Fruit fly (Drosophila melanogaster) whole organism, embryonic: ENCODE results near the gene CG9919.

ENCODE experiments used
- BEAF-32 ChIP-seq: fragments of 200-800 bp; sonication (Bioruptor generic); optimal IDR thresholded peaks from 3 replicates; lab custom pipeline; 2017; ENCODE audit warnings: missing biosample characterization, missing genetic modification characterization, mild to moderate bottlenecking, moderate library complexity, missing genetic modification reagents
- C15 ChIP-seq: fragments of 200-800 bp; sonication (Bioruptor generic); IDR thresholded peaks from 3 replicates; pipeline ENCODE4 v1.3.6; 2022; ENCODE audit warnings: missing biosample characterization, missing genetic modification characterization
- CG1024 ChIP-seq: fragments of 200-800 bp; sonication (Bioruptor generic); IDR thresholded peaks from 2 replicates; pipeline ENCODE4 v1.3.6; 2022; ENCODE audit warnings: missing biosample characterization, missing genetic modification characterization
- CG10267 ChIP-seq: fragments of 200-800 bp; sonication (Bioruptor generic); optimal IDR thresholded peaks from 2 replicates; lab custom pipeline; 2018; ENCODE audit warnings: missing biosample characterization, mild to moderate bottlenecking, missing genetic modification characterization, moderate library complexity
- CG10462 ChIP-seq: fragments of 200-800 bp; sonication (Bioruptor generic); optimal IDR thresholded peaks from 2 replicates; lab custom pipeline; 2016; ENCODE audit warnings: missing biosample characterization, missing genetic modification characterization
- CG10959 ChIP-seq: fragments of 200-800 bp; sonication (Bioruptor generic); IDR thresholded peaks from 2 replicates; pipeline ENCODE4 v1.3.6; 2022; ENCODE audit warnings: missing biosample characterization, missing genetic modification characterization
- CG10979 ChIP-seq: fragments of 200-800 bp; sonication (Bioruptor generic); optimal IDR thresholded peaks from 2 replicates; lab custom pipeline; 2018; ENCODE audit warnings: missing biosample characterization, mild to moderate bottlenecking, missing genetic modification characterization, moderate library complexity
- CG11093 ChIP-seq: fragments of 200-800 bp; sonication (Bioruptor generic); IDR thresholded peaks from 3 replicates; pipeline ENCODE4 v1.3.6; 2022; ENCODE audit warnings: missing biosample characterization, missing genetic modification characterization
- CG11504 ChIP-seq: fragments of 200-800 bp; sonication (Bioruptor generic); optimal IDR thresholded peaks from 3 replicates; lab custom pipeline; 2019; ENCODE audit warnings: missing biosample characterization, mild to moderate bottlenecking, missing genetic modification characterization, moderate library complexity
- CG12391 ChIP-seq: fragments of 200-800 bp; sonication (Bioruptor generic); optimal IDR thresholded peaks from 3 replicates; lab custom pipeline; 2018; ENCODE audit warnings: missing biosample characterization, mild to moderate bottlenecking, missing genetic modification characterization, moderate library complexity
- CG12659 ChIP-seq: fragments of 200-800 bp; sonication (Bioruptor generic); optimal IDR thresholded peaks from 3 replicates; lab custom pipeline; 2017; ENCODE audit warnings: mild to moderate bottlenecking, missing biosample characterization, missing genetic modification reagents, missing genetic modification characterization
- CG12769 ChIP-seq: fragments of 200-800 bp; sonication (Bioruptor generic); optimal IDR thresholded peaks from 2 replicates; lab custom pipeline; 2019; ENCODE audit warnings: missing biosample characterization, mild to moderate bottlenecking, missing genetic modification characterization, moderate library complexity
- CG15696 ChIP-seq: fragments of 200-800 bp; sonication (Bioruptor generic); optimal IDR thresholded peaks from 2 replicates; lab custom pipeline; 2019; ENCODE audit warnings: missing biosample characterization, mild to moderate bottlenecking, missing genetic modification characterization, moderate library complexity
- CG17186 ChIP-seq: fragments of 200-800 bp; sonication (Bioruptor generic); optimal IDR thresholded peaks from 3 replicates; lab custom pipeline; 2017; ENCODE audit warnings: missing biosample characterization, missing genetic modification reagents, missing genetic modification characterization
- CG17612 ChIP-seq: fragments of 200-800 bp; sonication (Bioruptor generic); IDR thresholded peaks from 2 replicates; pipeline ENCODE4 v1.3.6; 2022; ENCODE audit warnings: missing biosample characterization, missing genetic modification characterization
- CG17912 ChIP-seq: fragments of 200-800 bp; sonication (Bioruptor generic); optimal IDR thresholded peaks from 2 replicates; lab custom pipeline; 2018; ENCODE audit warnings: missing biosample characterization, mild to moderate bottlenecking, missing genetic modification characterization
- CG2678 ChIP-seq: fragments of 200-800 bp; sonication (Bioruptor generic); optimal IDR thresholded peaks from 3 replicates; lab custom pipeline; 2019; ENCODE audit warnings: missing biosample characterization, mild to moderate bottlenecking, missing genetic modification characterization, moderate library complexity
- CG31224 ChIP-seq: fragments of 200-800 bp; sonication (Bioruptor generic); IDR thresholded peaks from 2 replicates; pipeline ENCODE4 v1.3.6; 2022; ENCODE audit warnings: missing biosample characterization, missing genetic modification characterization
- CG34224 ChIP-seq: fragments of 200-800 bp; sonication (Bioruptor generic); IDR thresholded peaks from 3 replicates; pipeline ENCODE4 v1.3.6; 2022; ENCODE audit warnings: missing biosample characterization, missing genetic modification characterization; ENCODE audit not compliant: partially characterized antibody
- CG43689 ChIP-seq: fragments of 200-800 bp; sonication (Bioruptor generic); IDR thresholded peaks from 2 replicates; pipeline ENCODE4 v1.3.6; 2022; ENCODE audit warnings: missing biosample characterization, missing genetic modification characterization
- CG6654 ChIP-seq: fragments of 200-800 bp; sonication (Bioruptor generic); optimal IDR thresholded peaks from 2 replicates; lab custom pipeline; 2017; ENCODE audit warnings: missing biosample characterization, mild to moderate bottlenecking, missing genetic modification characterization
- CG6689 ChIP-seq: fragments of 200-800 bp; sonication (Bioruptor generic); IDR thresholded peaks from 2 replicates; pipeline ENCODE4 v1.3.6; 2022; ENCODE audit warnings: missing biosample characterization, missing genetic modification characterization
- CG7963 ChIP-seq: fragments of 200-800 bp; sonication (Bioruptor generic); IDR thresholded peaks from 3 replicates; pipeline ENCODE4 v1.3.6; 2022; ENCODE audit warnings: missing biosample characterization, missing genetic modification characterization; ENCODE audit not compliant: partially characterized antibody
- CG8089 ChIP-seq: fragments of 200-800 bp; sonication (Bioruptor generic); optimal IDR thresholded peaks from 3 replicates; lab custom pipeline; 2016; ENCODE audit warnings: missing biosample characterization, missing genetic modification characterization
- CG9817 ChIP-seq: fragments of 200-800 bp; sonication (Bioruptor generic); optimal IDR thresholded peaks from 2 replicates; lab custom pipeline; 2018; ENCODE audit warnings: missing biosample characterization, mild to moderate bottlenecking, missing genetic modification characterization, moderate library complexity
- CG9876 ChIP-seq: fragments of 200-800 bp; sonication (Bioruptor generic); optimal IDR thresholded peaks from 2 replicates; lab custom pipeline; 2016; ENCODE audit warnings: missing biosample characterization, missing genetic modification characterization
- D19A ChIP-seq: fragments of 200-800 bp; optimal IDR thresholded peaks from 3 replicates; lab custom pipeline; 2019; ENCODE audit warnings: missing biosample characterization, mild to moderate bottlenecking, missing genetic modification characterization, moderate library complexity
- Dad ChIP-seq: fragments of 200-800 bp; sonication (Bioruptor generic); optimal IDR thresholded peaks from 3 replicates; lab custom pipeline; 2016; ENCODE audit warnings: missing biosample characterization, missing genetic modification characterization
- E2f2 ChIP-seq: fragments of 200-800 bp; sonication (Bioruptor generic); IDR thresholded peaks from 2 replicates; pipeline ENCODE4 v1.3.6; 2022; ENCODE audit warnings: missing biosample characterization, missing genetic modification characterization
- Hsf ChIP-seq: fragments of 200-800 bp; sonication (Bioruptor generic); optimal IDR thresholded peaks from 3 replicates; lab custom pipeline; 2016; ENCODE audit warnings: missing biosample characterization, missing genetic modification characterization
- Lim3 ChIP-seq: fragments of 200-800 bp; sonication (Bioruptor generic); IDR thresholded peaks from 2 replicates; pipeline ENCODE4 v1.3.6; 2022; ENCODE audit warnings: missing biosample characterization, missing genetic modification characterization
- Opbp ChIP-seq: fragments of 200-800 bp; sonication (Bioruptor generic); IDR thresholded peaks from 3 replicates; pipeline ENCODE4 v1.3.6; 2022; ENCODE audit warnings: missing biosample characterization, missing genetic modification characterization; ENCODE audit not compliant: partially characterized antibody
- Side ChIP-seq: fragments of 200-800 bp; sonication (Bioruptor generic); optimal IDR thresholded peaks from 2 replicates; lab custom pipeline; 2016; ENCODE audit warnings: missing biosample characterization, missing genetic modification characterization
- Stat92E ChIP-seq, 3 experiments: fragments of >200 bp in 2 of 3; fragments of 200-800 bp in 1 of 3; sonication (Bioruptor generic) in 1 of 3; optimal IDR thresholded peaks; 2 replicates each; lab custom pipeline; 2017 to 2019; ENCODE audit warnings: missing biosample characterization in 3 of 3, missing genetic modification characterization in 3 of 3, mild to moderate bottlenecking in 1 of 3, moderate library complexity in 1 of 3
- TFAM ChIP-seq: fragments of 200-800 bp; sonication (Bioruptor generic); optimal IDR thresholded peaks from 2 replicates; lab custom pipeline; 2017; ENCODE audit warnings: missing biosample characterization, missing genetic modification characterization, inconsistent platforms
- cad ChIP-seq: fragments of >200 bp; optimal IDR thresholded peaks from 2 replicates; lab custom pipeline; 2017; ENCODE audit warnings: missing biosample characterization, missing genetic modification characterization
- cg ChIP-seq: fragments of 200-800 bp; sonication (Bioruptor generic); optimal IDR thresholded peaks from 3 replicates; lab custom pipeline; 2019; ENCODE audit warnings: missing biosample characterization, mild to moderate bottlenecking, missing genetic modification characterization, moderate library complexity
- dmrt11E ChIP-seq: fragments of 200-800 bp; sonication (Bioruptor generic); optimal IDR thresholded peaks from 3 replicates; lab custom pipeline; 2018; ENCODE audit warnings: missing biosample characterization, mild to moderate bottlenecking, missing genetic modification characterization, moderate library complexity
- emc ChIP-seq: fragments of 200-800 bp; sonication (Bioruptor generic); optimal IDR thresholded peaks from 2 replicates; lab custom pipeline; 2016; ENCODE audit warnings: missing biosample characterization, missing genetic modification characterization
- her ChIP-seq: fragments of 200-800 bp; sonication (Bioruptor generic); optimal IDR thresholded peaks from 2 replicates; lab custom pipeline; 2016; ENCODE audit warnings: missing biosample characterization, missing genetic modification characterization
- lola ChIP-seq, 3 experiments: fragments of >200 bp in 2 of 3; fragments of 200-800 bp in 1 of 3; sonication (Bioruptor generic) in 1 of 3; optimal IDR thresholded peaks; 2 replicates each; lab custom pipeline; 2017 to 2019; ENCODE audit warnings: missing biosample characterization in 3 of 3, missing genetic modification characterization in 3 of 3, mild to moderate bottlenecking in 1 of 3, moderate library complexity in 1 of 3
- luna ChIP-seq: fragments of 200-800 bp; sonication (Bioruptor generic); optimal IDR thresholded peaks from 2 replicates; lab custom pipeline; 2016; ENCODE audit warnings: missing biosample characterization, missing genetic modification characterization
- onecut ChIP-seq: fragments of 200-800 bp; sonication (Bioruptor generic); IDR thresholded peaks from 2 replicates; pipeline ENCODE4 v1.3.6; 2022; ENCODE audit warnings: missing biosample characterization, missing genetic modification characterization
- org-1 ChIP-seq: fragments of 200-800 bp; sonication (Bioruptor generic); optimal IDR thresholded peaks from 2 replicates; lab custom pipeline; 2017; ENCODE audit warnings: missing biosample characterization, missing genetic modification characterization
- pb ChIP-seq: fragments of 200-800 bp; sonication (Bioruptor generic); optimal IDR thresholded peaks from 3 replicates; lab custom pipeline; 2016; ENCODE audit warnings: missing biosample characterization, missing genetic modification characterization
- pfk ChIP-seq: fragments of 200-800 bp; sonication (Bioruptor generic); optimal IDR thresholded peaks from 2 replicates; lab custom pipeline; 2018; ENCODE audit warnings: missing biosample characterization, mild to moderate bottlenecking, missing genetic modification characterization, moderate library complexity
- sisA ChIP-seq: fragments of 200-800 bp; sonication (Bioruptor generic); IDR thresholded peaks from 2 replicates; pipeline ENCODE4 v1.3.6; 2022; ENCODE audit warnings: missing biosample characterization, missing genetic modification characterization
- tna ChIP-seq: fragments of 200-800 bp; sonication (Bioruptor generic); IDR thresholded peaks from 2 replicates; pipeline ENCODE4 v1.3.6; 2022; ENCODE audit warnings: missing biosample characterization, missing genetic modification characterization; ENCODE audit not compliant: partially characterized antibody
- toy ChIP-seq: fragments of 200-800 bp; sonication (Bioruptor generic); IDR thresholded peaks from 2 replicates; pipeline ENCODE4 v1.3.6; 2022; ENCODE audit warnings: missing biosample characterization, missing genetic modification characterization
- tx ChIP-seq: fragments of 200-800 bp; sonication (Bioruptor generic); optimal IDR thresholded peaks from 2 replicates; lab custom pipeline; 2016; ENCODE audit warnings: missing biosample characterization, missing genetic modification characterization
- usp ChIP-seq: fragments of >200 bp; optimal IDR thresholded peaks from 2 replicates; lab custom pipeline; 2017; ENCODE audit warnings: missing biosample characterization, missing genetic modification characterization

Gene CG9919

dm6 chrX:16285186-16285585 lies 45.4 kb downstream of the CG9919 start (continued):
- TF ChIP-seq org-1 (GFP tag; lab: Kevin White, UChicago) (no peak), pfk (GFP tag; lab: Kevin White, UChicago) (no peak), CG31224 (no peak), pb (GFP tag; lab: Kevin White, UChicago) (no peak), CG11504 (tag; lab: Kevin White, UChicago) (peak; percentile 51), CG10267 (tag; lab: Kevin White, UChicago) (peak; percentile 14), Stat92E (GFP tag; optimal IDR thresholded peaks at IDR 0.05; lab: Kevin White, UChicago) (no peak), dmrt11E (tag; lab: Kevin White, UChicago) (peak; percentile 8), CG8089 (no peak), Side (no peak), TFAM (GFP tag; lab: Kevin White, UChicago) (no peak), Dad (GFP tag; lab: Kevin White, UChicago) (no peak), cg (GFP tag; lab: Kevin White, UChicago) (no peak), CG10462 (GFP tag; lab: Kevin White, UChicago) (no peak), tna (no peak), CG43689 (GFP tag; lab: Robert Waterston, UW) (no peak), CG11093 (GFP tag; lab: Robert Waterston, UW) (no peak), CG12659 (peak; percentile 6), cad (GFP tag; lab: Kevin White, UChicago) (no peak), CG10959 (GFP tag; lab: Robert Waterston, UW) (no peak), CG17612 (GFP tag; lab: Robert Waterston, UW) (no peak), C15 (no peak), D19A (tag; lab: Kevin White, UChicago) (peak; percentile 25), CG17186 (GFP tag; lab: Kevin White, UChicago) (no peak), CG12391 (tag; lab: Kevin White, UChicago) (peak; percentile 42), CG17912 (no peak), sisA (GFP tag; lab: Robert Waterston, UW) (no peak), luna (GFP tag; lab: Kevin White, UChicago) (no peak), E2f2 (no peak), toy (no peak), BEAF-32 (no peak), CG10979 (tag; lab: Kevin White, UChicago) (peak; percentile 21), tx (no peak), usp (GFP tag; lab: Kevin White, UChicago) (no peak), Opbp (GFP tag; lab: Robert Waterston, UW) (no peak), CG6654 (no peak), her (GFP tag; lab: Kevin White, UChicago) (no peak), CG15696 (tag; lab: Kevin White, UChicago) (no peak), onecut (GFP tag; lab: Robert Waterston, UW) (no peak), CG12769 (tag; lab: Kevin White, UChicago) (no peak), Hsf (peak; percentile 16), emc (GFP tag; lab: Kevin White, UChicago) (no peak), Lim3 (GFP tag; lab: Robert Waterston, UW) (no peak), CG34224 (GFP tag; lab: Robert Waterston, UW) (no peak), CG1024 (GFP tag; lab: Robert Waterston, UW) (no peak), CG2678 (tag; lab: Kevin White, UChicago) (peak; percentile 58), CG9876 (GFP tag; lab: Kevin White, UChicago) (no peak), CG9817 (tag; lab: Kevin White, UChicago) (no peak), CG6689 (GFP tag; lab: Robert Waterston, UW) (no peak), CG7963 (GFP tag; lab: Robert Waterston, UW) (no peak), lola (GFP tag; optimal IDR thresholded peaks at IDR 0.05; lab: Kevin White, UChicago) (peak in 1 of 3 experiments; percentile 6)
